Worm (Caenorhabditis elegans) whole organism, L3 larva: ENCODE results near the gene C18E9.2.

Source experiments
- ZK546.5 ChIP-seq: sonication (generic microtip); optimal IDR thresholded peaks from 2 replicates; lab custom pipeline; 2017; ENCODE audit warnings: missing biosample characterization, missing genetic modification characterization
- aly-2 ChIP-seq: fragments of 150-350 bp; optimal IDR thresholded peaks from 2 replicates; lab custom pipeline; 2014; ENCODE audit warnings: missing biosample characterization, missing genetic modification characterization
- ceh-16 ChIP-seq: sonication (generic microtip); optimal IDR thresholded peaks from 2 replicates; lab custom pipeline; 2017; ENCODE audit warnings: missing biosample characterization, missing genetic modification characterization
- ceh-28 ChIP-seq: fragments of 150-350 bp; optimal IDR thresholded peaks from 2 replicates; lab custom pipeline; 2014; ENCODE audit warnings: missing biosample characterization, missing genetic modification reagents, missing genetic modification characterization
- ceh-82 ChIP-seq: fragments of 150-350 bp; optimal IDR thresholded peaks from 2 replicates; lab custom pipeline; 2014; ENCODE audit warnings: missing biosample characterization, missing genetic modification characterization
- daf-12 ChIP-seq: fragments of 150-350 bp; optimal IDR thresholded peaks from 2 replicates; lab custom pipeline; 2014; ENCODE audit warnings: missing biosample characterization, missing genetic modification reagents, missing genetic modification characterization
- egl-27 ChIP-seq: sonication (generic microtip); optimal IDR thresholded peaks from 4 replicates; lab custom pipeline; 2017; ENCODE audit warnings: missing biosample characterization, missing genetic modification reagents, missing genetic modification characterization
- elt-1 ChIP-seq: fragments of 150-350 bp; optimal IDR thresholded peaks from 2 replicates; lab custom pipeline; 2014; ENCODE audit warnings: missing biosample characterization, missing genetic modification characterization
- elt-2 ChIP-seq: sonication (generic microtip); optimal IDR thresholded peaks from 2 replicates; lab custom pipeline; 2016; ENCODE audit warnings: missing genetic modification reagents, mild to moderate bottlenecking, missing genetic modification characterization, missing compliant biosample characterization
- elt-3 ChIP-seq, 3 experiments: fragments of 150-350 bp in 1 of 3; sonication (generic microtip) in 2 of 3; optimal IDR thresholded peaks; 2 replicates in 2 of 3; 4 replicates in 1 of 3; lab custom pipeline; 2014 to 2017; ENCODE audit warnings: missing biosample characterization in 3 of 3, missing genetic modification characterization in 3 of 3
- eor-1 ChIP-seq, 2 experiments: fragments of 150-350 bp; optimal IDR thresholded peaks; 2 replicates each; lab custom pipeline; 2014 to 2018; ENCODE audit warnings: missing biosample characterization in 2 of 2, missing genetic modification characterization in 2 of 2
- fkh-10 ChIP-seq: sonication (generic microtip); optimal IDR thresholded peaks from 2 replicates; lab custom pipeline; 2017; ENCODE audit warnings: missing biosample characterization, missing genetic modification reagents, missing genetic modification characterization
- fkh-2 ChIP-seq: fragments of 150-350 bp; optimal IDR thresholded peaks from 2 replicates; lab custom pipeline; 2014; ENCODE audit warnings: missing biosample characterization, missing genetic modification reagents, missing genetic modification characterization
- fos-1 ChIP-seq: fragments of 150-350 bp; optimal IDR thresholded peaks from 2 replicates; lab custom pipeline; 2014; ENCODE audit warnings: missing biosample characterization, missing genetic modification characterization
- jun-1 ChIP-seq: fragments of 150-350 bp; optimal IDR thresholded peaks from 2 replicates; lab custom pipeline; 2014; ENCODE audit warnings: missing biosample characterization, missing genetic modification reagents, missing genetic modification characterization
- lin-15B ChIP-seq: fragments of 150-350 bp; optimal IDR thresholded peaks from 2 replicates; lab custom pipeline; 2014; ENCODE audit warnings: missing biosample characterization, missing genetic modification characterization
- nfya-1 ChIP-seq: sonication (generic microtip); optimal IDR thresholded peaks from 2 replicates; lab custom pipeline; 2017; ENCODE audit warnings: missing genetic modification characterization, mild to moderate bottlenecking, missing compliant biosample characterization, antibody characterized with exemption, moderate library complexity; ENCODE audit not compliant: insufficient read depth
- nhr-11 ChIP-seq: fragments of 150-350 bp; optimal IDR thresholded peaks from 2 replicates; lab custom pipeline; 2014; ENCODE audit warnings: missing biosample characterization, missing genetic modification characterization
- nhr-12 ChIP-seq: fragments of 150-350 bp; optimal IDR thresholded peaks from 2 replicates; lab custom pipeline; 2014; ENCODE audit warnings: missing biosample characterization, missing genetic modification characterization
- nhr-23 ChIP-seq: fragments of 150-350 bp; optimal IDR thresholded peaks from 2 replicates; lab custom pipeline; 2014; ENCODE audit warnings: missing biosample characterization, missing genetic modification reagents, missing genetic modification characterization
- nhr-237 ChIP-seq: fragments of 150-350 bp; optimal IDR thresholded peaks from 2 replicates; lab custom pipeline; 2014; ENCODE audit warnings: missing biosample characterization, missing genetic modification characterization
- nhr-25 ChIP-seq: sonication (generic microtip); optimal IDR thresholded peaks from 2 replicates; lab custom pipeline; 2017; ENCODE audit warnings: missing biosample characterization, missing genetic modification characterization
- nhr-28 ChIP-seq: fragments of 150-350 bp; optimal IDR thresholded peaks from 2 replicates; lab custom pipeline; 2014; ENCODE audit warnings: missing biosample characterization, missing genetic modification characterization
- nhr-43 ChIP-seq: sonication (generic microtip); optimal IDR thresholded peaks from 2 replicates; lab custom pipeline; 2016; ENCODE audit warnings: mild to moderate bottlenecking, missing genetic modification characterization, missing compliant biosample characterization; ENCODE audit not compliant: poor library complexity, severe bottlenecking
- nhr-67 ChIP-seq: fragments of 150-350 bp; optimal IDR thresholded peaks from 2 replicates; lab custom pipeline; 2014; ENCODE audit warnings: missing biosample characterization, missing genetic modification characterization
- pqm-1 ChIP-seq: fragments of 150-350 bp; optimal IDR thresholded peaks from 2 replicates; lab custom pipeline; 2017; ENCODE audit warnings: missing biosample characterization, missing genetic modification characterization, inconsistent platforms
- sea-2 ChIP-seq: fragments of 150-350 bp; sonication (generic microtip); optimal IDR thresholded peaks from 4 replicates; lab custom pipeline; 2014; ENCODE audit warnings: missing biosample characterization, missing genetic modification reagents, missing genetic modification characterization
- skn-1 ChIP-seq: fragments of 150-350 bp; optimal IDR thresholded peaks from 2 replicates; lab custom pipeline; 2014; ENCODE audit warnings: missing biosample characterization, missing genetic modification characterization
- tbx-2 ChIP-seq: sonication (generic microtip); optimal IDR thresholded peaks from 2 replicates; lab custom pipeline; 2016; ENCODE audit warnings: mild to moderate bottlenecking, missing genetic modification characterization, missing compliant biosample characterization
- unc-62 ChIP-seq: fragments of 150-350 bp; sonication (generic microtip); optimal IDR thresholded peaks from 4 replicates; lab custom pipeline; 2014; ENCODE audit warnings: missing biosample characterization, missing genetic modification reagents, missing genetic modification characterization
- ztf-4 ChIP-seq: fragments of 150-350 bp; optimal IDR thresholded peaks from 2 replicates; lab custom pipeline; 2014; ENCODE audit warnings: missing biosample characterization, missing genetic modification characterization

Gene C18E9.2

DNA sequence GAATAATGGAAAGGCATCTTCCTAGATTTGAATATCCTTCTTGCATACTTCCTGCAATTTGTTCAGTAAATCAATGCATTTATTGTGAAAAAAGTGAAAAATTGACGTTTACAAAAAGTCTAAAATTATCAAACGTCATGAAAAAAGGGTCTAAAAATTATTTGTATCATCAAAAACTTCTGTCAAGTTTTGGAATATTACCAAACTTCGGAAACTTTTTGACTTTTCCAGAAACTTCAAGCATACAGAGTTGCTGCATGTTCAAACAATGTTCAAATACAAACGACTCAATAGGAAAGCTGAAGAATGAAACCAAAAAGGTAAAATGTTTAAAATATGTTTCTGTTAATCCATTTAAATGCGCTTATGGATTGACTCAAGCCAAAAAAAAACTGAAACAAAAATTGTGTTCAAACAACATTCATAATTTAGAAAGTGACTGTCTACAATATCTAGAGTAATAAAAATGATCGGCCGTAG, 37.0 kb downstream of the C18E9.2 start, which contains the start of gene F44G4.6:
TSS of gene F44G4.6 (minus strand) at position 51 of the 480 bp plus-strand sequence.
- no peak for TF ChIP-seq tbx-2 (tag; lab: Kevin White, UChicago)
- no peak for TF ChIP-seq nhr-43 (tag; lab: Kevin White, UChicago)
- no peak for TF ChIP-seq pqm-1 (tag; lab: Kevin White, UChicago)
- TF ChIP-seq nhr-28 (tag; lab: Kevin White, UChicago): no peak
- no peak for TF ChIP-seq nfya-1 (tag; lab: Kevin White, UChicago)
- TF ChIP-seq nhr-67 (tag; lab: Kevin White, UChicago): no peak
- TF ChIP-seq daf-12 (tag; lab: Kevin White, UChicago): no peak
- no peak for TF ChIP-seq elt-1 (tag; lab: Kevin White, UChicago)
- TF ChIP-seq nhr-11 (tag; lab: Kevin White, UChicago): no peak
- no peak for TF ChIP-seq lin-15B (tag; lab: Kevin White, UChicago)
- TF ChIP-seq ceh-82 (tag; lab: Kevin White, UChicago): no peak

- TF ChIP-seq nhr-25 (tag; lab: Kevin White, UChicago) (no peak), nhr-23 (no peak), elt-1 (tag; lab: Kevin White, UChicago) (no peak), ceh-82 (tag; lab: Kevin White, UChicago) (no peak), nhr-28 (tag; lab: Kevin White, UChicago) (no peak), fkh-2 (tag; lab: Kevin White, UChicago) (no peak), unc-62 (no peak), skn-1 (tag; lab: Kevin White, UChicago) (no peak), tbx-2 (tag; lab: Kevin White, UChicago) (no peak), sea-2 (GFP tag; lab: Kevin White, UChicago) (no peak), nhr-67 (tag; lab: Kevin White, UChicago) (no peak), ceh-28 (tag; lab: Kevin White, UChicago) (no peak), fos-1 (tag; lab: Kevin White, UChicago) (no peak), pqm-1 (tag; lab: Kevin White, UChicago) (no peak), nhr-237 (tag; lab: Kevin White, UChicago) (no peak), elt-3 (tag; optimal IDR thresholded peaks at IDR 0.05; lab: Kevin White, UChicago) (no peak), aly-2 (no peak)
Measured at ce11 chrII:9005067-9005466, 40.3 kb downstream of the C18E9.2 start, which contains the start of gene F44G4.7. F44G4.7 (minus strand) TSS chrII:9005167.

DNA sequence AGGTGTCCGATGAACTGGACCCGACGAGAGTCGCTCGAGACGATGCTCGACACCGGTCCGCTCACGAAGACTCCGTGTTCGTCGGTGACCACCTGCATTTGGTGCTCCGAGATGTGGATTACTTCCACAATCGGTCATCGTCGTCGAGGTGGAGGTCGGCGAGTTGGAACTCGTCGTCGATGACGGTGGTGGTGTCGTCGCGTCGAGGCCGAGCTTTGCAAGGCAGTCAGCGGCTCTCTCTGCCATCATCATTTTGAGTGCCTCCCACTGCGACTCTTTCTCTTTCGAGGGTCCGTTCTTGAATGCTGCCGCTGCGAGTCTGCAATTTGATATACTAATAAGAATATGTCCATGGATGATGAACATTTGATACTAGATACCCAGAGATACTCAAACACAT, 42.9 kb downstream of the C18E9.2 start:
- TF ChIP-seq skn-1 (tag; lab: Kevin White, UChicago) (no peak), ztf-4 (no peak), nfya-1 (tag; lab: Kevin White, UChicago) (no peak)
- TF ChIP-seq, all 47 proteins: peak for 0

DNA sequence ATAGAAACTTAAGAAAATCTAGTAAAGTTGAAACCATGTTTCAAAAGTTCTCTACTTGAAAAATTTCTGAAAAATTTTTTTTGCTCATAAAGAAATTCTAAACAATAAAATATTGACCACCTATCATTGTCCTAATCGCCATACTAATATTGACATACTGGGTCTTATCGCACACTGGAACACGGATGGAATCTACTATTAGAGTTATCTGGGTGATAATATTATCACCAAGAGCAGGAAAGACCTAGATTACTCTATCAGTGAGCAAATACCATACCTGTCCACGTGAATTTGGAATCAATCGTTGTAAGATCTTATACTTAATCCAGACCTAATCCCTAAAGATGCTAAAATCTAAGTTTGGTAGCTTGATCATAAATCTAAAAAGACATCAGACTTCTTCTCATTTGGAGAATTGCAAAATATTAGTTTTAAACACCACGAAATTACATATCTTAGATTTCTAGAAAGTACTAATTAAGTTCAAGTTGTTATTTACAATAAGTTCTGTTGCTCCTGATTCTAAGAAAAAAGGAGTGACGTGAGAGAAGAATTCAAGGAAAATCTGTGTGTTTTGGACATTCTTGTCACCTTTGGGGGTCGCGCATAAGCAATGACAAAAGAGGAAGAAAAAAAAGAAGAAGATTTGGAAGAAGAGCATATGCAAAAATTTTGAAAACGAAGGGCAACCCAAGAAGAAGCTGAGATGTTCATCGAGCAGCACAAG, 45.3 kb downstream of the C18E9.2 start:
- TF ChIP-seq ZK546.5 (tag; lab: Kevin White, UChicago): no peak
- peak; percentile 36 for TF ChIP-seq elt-2 (tag; lab: Kevin White, UChicago)
- no peak for TF ChIP-seq ceh-28 (tag; lab: Kevin White, UChicago)
- no peak for TF ChIP-seq lin-15B (tag; lab: Kevin White, UChicago)
- TF ChIP-seq, all 47 proteins: peak for 1

ce11 chrII:9010708-9011107, 45.9 kb downstream of the C18E9.2 start:
- TF ChIP-seq unc-62 (no peak), ztf-4 (no peak), pqm-1 (tag; lab: Kevin White, UChicago) (no peak), fkh-10 (GFP tag; lab: Kevin White, UChicago) (peak; percentile 41), nfya-1 (tag; lab: Kevin White, UChicago) (peak; percentile 5), eor-1 (tag; optimal IDR thresholded peaks at IDR 0.05; lab: Kevin White, UChicago) (no peak), ceh-16 (tag; lab: Kevin White, UChicago) (no peak), lin-15B (tag; lab: Kevin White, UChicago) (no peak), ZK546.5 (tag; lab: Kevin White, UChicago) (no peak), ceh-82 (tag; lab: Kevin White, UChicago) (no peak), egl-27 (tag; lab: Kevin White, UChicago) (no peak), nhr-23 (no peak), nhr-12 (tag; lab: Kevin White, UChicago) (no peak), jun-1 (tag; lab: Kevin White, UChicago) (no peak), nhr-11 (tag; lab: Kevin White, UChicago) (no peak)
